Fruit fly (Drosophila melanogaster): ENCODE data around the gene SdicA.

Gene SdicA

DNA sequence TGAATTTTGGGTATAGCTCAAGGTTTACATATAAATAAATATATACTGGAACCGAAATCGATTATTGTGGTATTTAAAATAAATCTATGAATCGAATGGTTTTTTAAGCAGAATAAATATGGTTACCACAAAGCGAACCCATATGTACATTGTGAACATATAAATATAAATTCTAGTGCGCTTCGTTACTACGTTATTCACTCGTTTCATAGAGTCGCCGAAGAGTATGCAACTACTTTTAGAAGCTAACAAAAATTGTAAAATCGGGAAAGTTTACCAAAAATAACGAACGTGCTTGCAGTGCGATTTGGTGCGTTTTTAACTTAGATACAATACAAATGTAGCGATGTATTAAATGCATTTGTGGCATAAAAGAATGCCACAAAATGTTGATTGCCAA is 45.8 kb downstream of the SdicA start:
- TF ChIP-seq CG10959 (GFP tag; IDR thresholded peaks at IDR 0.05) (no peak), Meics (GFP tag; optimal IDR thresholded peaks at IDR 0.05) (peak; percentile 91), Rfx (GFP tag; IDR thresholded peaks at IDR 0.05) (no peak), D (optimal IDR thresholded peaks at IDR 0.05) (no peak), D (GFP tag; optimal IDR thresholded peaks at IDR 0.05) (no peak), sens (GFP tag) (peak; percentile 4), kah (GFP tag; optimal IDR thresholded peaks at IDR 0.05) (no peak), z (GFP tag; IDR thresholded peaks at IDR 0.05) (no peak), CG3838 (GFP tag; optimal IDR thresholded peaks at IDR 0.05) (no peak), zen2 (GFP tag; IDR thresholded peaks at IDR 0.05; ENCODE audit: partially characterized antibody) (no peak)

DNA sequence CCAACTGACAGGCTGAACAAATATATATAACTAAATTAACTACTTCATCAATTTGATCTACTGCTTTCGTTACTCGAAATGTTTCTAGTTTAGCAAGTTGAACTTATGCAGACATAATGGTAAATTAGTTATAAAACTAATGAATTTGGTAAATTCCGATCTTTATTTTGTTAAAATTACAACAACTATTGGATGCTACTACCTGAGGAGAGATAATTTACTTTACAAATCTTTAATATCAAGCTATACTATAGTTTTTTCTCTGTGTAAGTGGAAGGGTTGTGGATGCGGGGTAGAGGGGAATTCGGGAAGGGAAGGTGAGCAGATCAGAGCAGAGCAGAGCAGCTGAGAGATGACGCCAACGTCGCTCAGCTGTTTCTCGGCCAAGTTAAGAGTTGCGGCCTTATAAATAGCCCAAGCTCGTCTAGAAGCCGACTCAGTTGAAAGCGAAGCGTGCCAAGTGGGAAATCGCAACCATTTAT is 54.0 kb downstream of the SdicA start, which contains the start of gene aspr:
Gene aspr (plus strand): TSS at position 432 of the 482 bp plus-strand sequence.
- TF ChIP-seq CG2129 (GFP tag; IDR thresholded peaks at IDR 0.05; ENCODE audit: partially characterized antibody), result no peak
- no peak for TF ChIP-seq CrebB (tag; optimal IDR thresholded peaks at IDR 0.05)
- no peak for TF ChIP-seq CG12071 (GFP tag; optimal IDR thresholded peaks at IDR 0.05)
- no peak for TF ChIP-seq CG13296 (GFP tag; optimal IDR thresholded peaks at IDR 0.05)
- TF ChIP-seq Adf1 (GFP tag; IDR thresholded peaks at IDR 0.05), result no peak
- TF ChIP-seq NfI (GFP tag; optimal IDR thresholded peaks at IDR 0.05), result peak; percentile 20
- no peak for TF ChIP-seq CG8290 (GFP tag; optimal IDR thresholded peaks at IDR 0.05)
- TF ChIP-seq CG8290 (tag; optimal IDR thresholded peaks at IDR 0.05), result no peak
- TF ChIP-seq Oli (tag; optimal IDR thresholded peaks at IDR 0.05), result no peak
- no peak for TF ChIP-seq tin (GFP tag; optimal IDR thresholded peaks at IDR 0.05)
- TF ChIP-seq CG18764 (GFP tag; optimal IDR thresholded peaks at IDR 0.05), result no peak
- TF ChIP-seq al (GFP tag; IDR thresholded peaks at IDR 0.05), result peak; percentile 25; the same call in 1 of the 2 replicates
- no peak for TF ChIP-seq Lpt (GFP tag; optimal IDR thresholded peaks at IDR 0.05)
- no peak for TF ChIP-seq Nf-YA (GFP tag; IDR thresholded peaks at IDR 0.05)
- no peak for TF ChIP-seq otp (GFP tag; IDR thresholded peaks at IDR 0.05)
- TF ChIP-seq Sry-β (GFP tag; optimal IDR thresholded peaks at IDR 0.05), result no peak
- TF ChIP-seq HLH3B (GFP tag; IDR thresholded peaks at IDR 0.05), result no peak
- TF ChIP-seq CG2120 (GFP tag; optimal IDR thresholded peaks at IDR 0.05), result peak; percentile 27
- no peak for TF ChIP-seq CG43689 (GFP tag; IDR thresholded peaks at IDR 0.05)
- peak; percentile 25 for TF ChIP-seq CoRest (tag; optimal IDR thresholded peaks at IDR 0.05)
- TF ChIP-seq unc-4 (GFP tag; IDR thresholded peaks at IDR 0.05; ENCODE audit: partially characterized antibody), result no peak
- peak; percentile 77 for TF ChIP-seq sens (GFP tag)
- TF ChIP-seq CG8944 (GFP tag; optimal IDR thresholded peaks at IDR 0.05), result no peak
- TF ChIP-seq CG10543 (GFP tag; optimal IDR thresholded peaks at IDR 0.05), result no peak
- no peak for TF ChIP-seq dati (GFP tag; IDR thresholded peaks at IDR 0.05)
- TF ChIP-seq br (optimal IDR thresholded peaks at IDR 0.05), result no peak
- no peak for TF ChIP-seq CG9876 (GFP tag; optimal IDR thresholded peaks at IDR 0.05)
- TF ChIP-seq Hr39 (optimal IDR thresholded peaks at IDR 0.05), result no peak
- no peak for TF ChIP-seq CG14965 (GFP tag; optimal IDR thresholded peaks at IDR 0.05; ENCODE audit: borderline replicate concordance)
- TF ChIP-seq CG11398 (GFP tag; optimal IDR thresholded peaks at IDR 0.05), result no peak
- peak; percentile 2 for TF ChIP-seq Hmr (GFP tag; optimal IDR thresholded peaks at IDR 0.05)
- peak; percentile 39; the same call in 1 of the 3 replicates for TF ChIP-seq dysf (GFP tag; IDR thresholded peaks at IDR 0.05)
- TF ChIP-seq CG6654 (GFP tag; optimal IDR thresholded peaks at IDR 0.05), result no peak
- TF ChIP-seq CG31224 (GFP tag; IDR thresholded peaks at IDR 0.05), result no peak
- TF ChIP-seq CG2199 (GFP tag; IDR thresholded peaks at IDR 0.05), result no peak
- TF ChIP-seq Hey (tag; optimal IDR thresholded peaks at IDR 0.05), result no peak
- TF ChIP-seq lbe (GFP tag; optimal IDR thresholded peaks at IDR 0.05), result no peak
- peak; percentile 46 for TF ChIP-seq Meics (GFP tag; optimal IDR thresholded peaks at IDR 0.05)
- TF ChIP-seq CG18599 (GFP tag; optimal IDR thresholded peaks at IDR 0.05), result no peak
- 0 out of 2 replicates have a peak, but pooled peaks have one; percentile 7 for TF ChIP-seq CG14441 (GFP tag; IDR thresholded peaks at IDR 0.05)
- TF ChIP-seq bab2 (GFP tag; optimal IDR thresholded peaks at IDR 0.05), result no peak
- peak; percentile 48 for TF ChIP-seq gem (tag; optimal IDR thresholded peaks at IDR 0.05)
- peak; percentile 50 for TF ChIP-seq CG9932 (GFP tag; IDR thresholded peaks at IDR 0.05)
- TF ChIP-seq klu (GFP tag; IDR thresholded peaks at IDR 0.05), result no peak

Measured in whole organism, embryonic.